Worm (Caenorhabditis elegans): ENCODE results near the gene nhr-95.

DNA sequence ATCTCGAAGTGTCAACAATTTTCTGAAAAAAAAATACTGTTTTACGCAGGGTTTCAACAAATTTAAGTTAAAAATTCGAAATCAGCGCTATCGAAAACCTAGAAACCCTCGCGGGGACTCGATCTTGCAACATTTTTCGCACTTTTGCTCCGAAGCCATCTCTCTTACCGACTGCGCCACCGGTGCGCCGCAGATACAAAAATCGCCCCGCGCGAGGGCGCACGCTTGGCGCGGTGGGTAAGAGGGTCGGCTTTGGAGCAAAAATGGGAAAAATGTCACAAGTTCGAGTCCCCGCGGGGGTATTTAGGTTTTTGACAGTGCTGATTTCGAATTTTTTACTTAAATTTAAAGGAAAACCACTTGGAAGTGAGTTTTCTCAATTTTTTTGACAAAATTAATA, 8.4 kb upstream of the nhr-95 start:
- no peak for TF ChIP-seq nhr-11 (tag; optimal IDR thresholded peaks at IDR 0.05)
- TF ChIP-seq zag-1 (tag; optimal IDR thresholded peaks at IDR 0.05) = no peak
- no peak for TF ChIP-seq ztf-4 (tag; optimal IDR thresholded peaks at IDR 0.05)
- TF ChIP-seq ama-1 (optimal IDR thresholded peaks at IDR 0.05) = no peak
- no peak for TF ChIP-seq snpc-4 (tag; optimal IDR thresholded peaks at IDR 0.05)
- TF ChIP-seq nhr-12 (tag; optimal IDR thresholded peaks at IDR 0.05) = no peak
